Fruit fly (Drosophila melanogaster) whole organism, prepupa: ENCODE measurements around the gene Calx.

Experiments
- Blimp-1 ChIP-seq: fragments of 200-800 bp; sonication (Bioruptor generic); optimal IDR thresholded peaks from 3 replicates; lab custom pipeline; 2017; ENCODE audit warnings: missing biosample characterization, missing genetic modification characterization, mild to moderate bottlenecking, moderate library complexity, missing genetic modification reagents
- CG10669 ChIP-seq: fragments of 200-800 bp; sonication (Bioruptor generic); optimal IDR thresholded peaks from 3 replicates; lab custom pipeline; 2018; ENCODE audit warnings: missing biosample characterization, mild to moderate bottlenecking, missing genetic modification characterization, moderate library complexity
- CG11762 ChIP-seq: fragments of 200-800 bp; sonication (Bioruptor generic); optimal IDR thresholded peaks from 3 replicates; lab custom pipeline; 2016; ENCODE audit warnings: missing biosample characterization, missing genetic modification characterization; ENCODE audit not compliant: insufficient read depth
- CG15336 ChIP-seq: fragments of 200-800 bp; sonication (Bioruptor generic); IDR thresholded peaks from 2 replicates; pipeline ENCODE4 v1.3.6; 2022; ENCODE audit warnings: missing biosample characterization, missing genetic modification characterization
- CG1621 ChIP-seq: fragments of 200-800 bp; sonication (Bioruptor generic); optimal IDR thresholded peaks from 3 replicates; lab custom pipeline; 2018; ENCODE audit warnings: missing biosample characterization, mild to moderate bottlenecking, missing genetic modification characterization
- CG16779 ChIP-seq: fragments of 200-800 bp; sonication (Bioruptor generic); optimal IDR thresholded peaks from 3 replicates; lab custom pipeline; 2017; ENCODE audit warnings: missing biosample characterization, mild to moderate bottlenecking, missing genetic modification characterization
- CG3032 ChIP-seq: fragments of 200-800 bp; optimal IDR thresholded peaks from 2 replicates; lab custom pipeline; 2019; ENCODE audit warnings: missing biosample characterization, mild to moderate bottlenecking, missing genetic modification characterization, moderate library complexity
- CG32006 ChIP-seq: fragments of 200-800 bp; sonication (Bioruptor generic); optimal IDR thresholded peaks from 3 replicates; lab custom pipeline; 2017; ENCODE audit warnings: missing biosample characterization, mild to moderate bottlenecking, missing genetic modification characterization
- CG34406 ChIP-seq: fragments of 200-800 bp; sonication (Bioruptor generic); optimal IDR thresholded peaks from 3 replicates; lab custom pipeline; 2016; ENCODE audit warnings: missing biosample characterization, missing genetic modification characterization
- CG3919 ChIP-seq: fragments of 200-800 bp; sonication (Bioruptor generic); optimal IDR thresholded peaks from 3 replicates; lab custom pipeline; 2016; ENCODE audit warnings: missing biosample characterization, missing genetic modification characterization
- CG6163 ChIP-seq: fragments of 200-800 bp; sonication (Bioruptor generic); IDR thresholded peaks from 3 replicates; pipeline ENCODE4 v1.3.6; 2022; ENCODE audit warnings: missing biosample characterization, missing genetic modification characterization
- CG6276 ChIP-seq: fragments of 200-800 bp; sonication (Bioruptor generic); optimal IDR thresholded peaks from 2 replicates; lab custom pipeline; 2017; ENCODE audit warnings: missing biosample characterization, mild to moderate bottlenecking, missing genetic modification characterization
- CG6808 ChIP-seq: fragments of 200-800 bp; sonication (Bioruptor generic); optimal IDR thresholded peaks from 3 replicates; lab custom pipeline; 2017; ENCODE audit warnings: missing biosample characterization, missing genetic modification characterization, mild to moderate bottlenecking, moderate library complexity, missing genetic modification reagents
- CG6854 ChIP-seq: fragments of 200-800 bp; sonication (Bioruptor generic); optimal IDR thresholded peaks from 2 replicates; lab custom pipeline; 2017; ENCODE audit warnings: missing biosample characterization, mild to moderate bottlenecking, missing genetic modification characterization
- CG7368 ChIP-seq: fragments of 200-800 bp; sonication (Bioruptor generic); optimal IDR thresholded peaks from 3 replicates; lab custom pipeline; 2016; ENCODE audit warnings: missing biosample characterization, missing genetic modification characterization
- CG8119 ChIP-seq: fragments of 200-800 bp; sonication (Bioruptor generic); IDR thresholded peaks from 3 replicates; pipeline ENCODE4 v1.3.6; 2022; ENCODE audit warnings: missing biosample characterization, missing genetic modification characterization
- CG8319 ChIP-seq: fragments of 200-800 bp; sonication (Bioruptor generic); optimal IDR thresholded peaks from 3 replicates; lab custom pipeline; 2016; ENCODE audit warnings: missing biosample characterization, missing genetic modification characterization
- CG8632 ChIP-seq: fragments of 200-800 bp; sonication (Bioruptor generic); optimal IDR thresholded peaks from 3 replicates; lab custom pipeline; 2016; ENCODE audit warnings: missing biosample characterization, missing genetic modification characterization
- CG9139 ChIP-seq: fragments of 200-800 bp; sonication (Bioruptor generic); optimal IDR thresholded peaks from 3 replicates; lab custom pipeline; 2017; ENCODE audit warnings: missing biosample characterization, mild to moderate bottlenecking, missing genetic modification characterization
- Eip75B ChIP-seq: fragments of 200-800 bp; sonication (Bioruptor generic); optimal IDR thresholded peaks from 3 replicates; lab custom pipeline; 2016; ENCODE audit warnings: missing biosample characterization, missing genetic modification characterization
- Eip78C ChIP-seq: fragments of 200-800 bp; sonication (Bioruptor generic); peaks from one replicate; lab custom pipeline; 2016; ENCODE audit warnings: missing biosample characterization, missing genetic modification characterization
- Eip93F ChIP-seq: fragments of 200-800 bp; sonication (Bioruptor generic); optimal IDR thresholded peaks from 2 replicates; lab custom pipeline; 2016; ENCODE audit warnings: missing biosample characterization, mild to moderate bottlenecking, missing genetic modification characterization
- Ets96B ChIP-seq: fragments of 200-800 bp; optimal IDR thresholded peaks from 2 replicates; lab custom pipeline; 2019; ENCODE audit warnings: missing biosample characterization, mild to moderate bottlenecking, missing genetic modification characterization, moderate library complexity
- Gug ChIP-seq: fragments of 200-800 bp; sonication (Bioruptor generic); IDR thresholded peaks from 2 replicates; pipeline ENCODE4 v1.3.6; 2022; ENCODE audit warnings: missing biosample characterization, missing genetic modification characterization
- Hr39 ChIP-seq: fragments of 200-800 bp; sonication (Bioruptor generic); optimal IDR thresholded peaks from 2 replicates; lab custom pipeline; 2016; ENCODE audit warnings: missing biosample characterization, missing genetic modification characterization
- Hr4 ChIP-seq: fragments of 200-800 bp; sonication (Bioruptor generic); optimal IDR thresholded peaks from 3 replicates; lab custom pipeline; 2016; ENCODE audit warnings: missing biosample characterization, missing genetic modification characterization
- Lpt ChIP-seq: fragments of 200-800 bp; sonication (Bioruptor generic); optimal IDR thresholded peaks from 3 replicates; lab custom pipeline; 2016; ENCODE audit warnings: missing biosample characterization, missing genetic modification characterization
- Met ChIP-seq: fragments of 200-800 bp; sonication (Bioruptor generic); optimal IDR thresholded peaks from 3 replicates; lab custom pipeline; 2016; ENCODE audit warnings: missing biosample characterization, missing genetic modification characterization
- OdsH ChIP-seq: fragments of 200-800 bp; sonication (Bioruptor generic); optimal IDR thresholded peaks from 3 replicates; lab custom pipeline; 2016; ENCODE audit warnings: missing biosample characterization, missing genetic modification characterization
- Smox ChIP-seq: fragments of 200-800 bp; sonication (Bioruptor generic); optimal IDR thresholded peaks from 3 replicates; lab custom pipeline; 2016; ENCODE audit warnings: missing biosample characterization, missing genetic modification characterization
- Sox102F ChIP-seq: fragments of 200-800 bp; sonication (Bioruptor generic); optimal IDR thresholded peaks from 2 replicates; lab custom pipeline; 2016; ENCODE audit warnings: missing biosample characterization, mild to moderate bottlenecking, missing genetic modification characterization
- Sox15 ChIP-seq: fragments of 200-800 bp; sonication (Bioruptor generic); optimal IDR thresholded peaks from 3 replicates; lab custom pipeline; 2016; ENCODE audit warnings: missing biosample characterization, missing genetic modification characterization
- acj6 ChIP-seq: fragments of 200-800 bp; sonication (Bioruptor generic); optimal IDR thresholded peaks from 3 replicates; lab custom pipeline; 2016; ENCODE audit warnings: missing biosample characterization, missing genetic modification characterization
- cyc ChIP-seq: fragments of 200-800 bp; sonication (Bioruptor generic); optimal IDR thresholded peaks from 3 replicates; lab custom pipeline; 2016; ENCODE audit warnings: missing biosample characterization, missing genetic modification characterization
- dac ChIP-seq: fragments of 200-800 bp; sonication (Bioruptor generic); optimal IDR thresholded peaks from 2 replicates; lab custom pipeline; 2017; ENCODE audit warnings: missing biosample characterization, mild to moderate bottlenecking, missing genetic modification characterization
- fd59A ChIP-seq: fragments of 200-800 bp; sonication (Bioruptor generic); optimal IDR thresholded peaks from 2 replicates; lab custom pipeline; 2017; ENCODE audit warnings: missing biosample characterization, mild to moderate bottlenecking, missing genetic modification characterization, missing genetic modification reagents
- fd85E ChIP-seq: fragments of 200-800 bp; sonication (Bioruptor generic); optimal IDR thresholded peaks from 3 replicates; lab custom pipeline; 2016; ENCODE audit warnings: missing biosample characterization, missing genetic modification characterization
- net ChIP-seq: fragments of 200-800 bp; sonication (Bioruptor generic); optimal IDR thresholded peaks from 3 replicates; lab custom pipeline; 2016; ENCODE audit warnings: missing biosample characterization, missing genetic modification characterization
- pdm3 ChIP-seq: fragments of 200-800 bp; sonication (Bioruptor generic); optimal IDR thresholded peaks from 3 replicates; lab custom pipeline; 2016; ENCODE audit warnings: missing biosample characterization, missing genetic modification characterization
- salr ChIP-seq, 2 experiments: fragments of 200-800 bp; sonication (Bioruptor generic); optimal IDR thresholded peaks; 3 replicates each; lab custom pipeline; 2016 to 2018; ENCODE audit warnings: missing biosample characterization in 2 of 2, missing genetic modification characterization in 2 of 2, mild to moderate bottlenecking in 1 of 2
- spab ChIP-seq: fragments of 200-800 bp; sonication (Bioruptor generic); optimal IDR thresholded peaks from 2 replicates; lab custom pipeline; 2017; ENCODE audit warnings: missing biosample characterization, mild to moderate bottlenecking, missing genetic modification characterization, missing genetic modification reagents
- svp ChIP-seq: fragments of 200-800 bp; sonication (Bioruptor generic); peaks from one replicate; lab custom pipeline; 2016; ENCODE audit warnings: missing biosample characterization, missing genetic modification characterization
- topi ChIP-seq: fragments of 200-800 bp; sonication (Bioruptor generic); optimal IDR thresholded peaks from 3 replicates; lab custom pipeline; 2016; ENCODE audit warnings: missing biosample characterization, missing genetic modification characterization
- vri ChIP-seq: fragments of 200-800 bp; sonication (Bioruptor generic); optimal IDR thresholded peaks from 3 replicates; lab custom pipeline; 2016; ENCODE audit warnings: missing biosample characterization, mild to moderate bottlenecking, missing genetic modification characterization

Gene Calx

DNA sequence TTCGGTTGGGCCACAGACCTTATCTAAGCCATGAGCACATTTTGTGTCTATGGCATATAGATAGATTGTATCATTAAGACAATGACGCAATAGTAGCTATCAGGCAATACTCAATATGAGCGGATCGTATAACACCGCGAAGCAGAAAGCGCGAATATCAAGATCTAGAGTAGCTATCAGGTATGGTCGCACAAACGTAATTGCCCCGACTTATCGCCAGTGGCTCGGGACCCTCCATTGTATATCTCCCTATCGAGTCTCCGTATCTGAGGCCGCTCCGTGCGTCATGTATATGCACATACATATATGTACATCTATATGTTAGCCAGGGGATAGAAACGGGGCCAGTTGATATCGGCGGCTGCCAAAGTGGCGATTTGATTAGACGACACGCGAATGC, 7.6 kb downstream of the Calx start:
- TF ChIP-seq CG8319 (no peak), svp (GFP tag; lab: Kevin White, UChicago) (peak; percentile 69), vri (peak; percentile 99)

DNA sequence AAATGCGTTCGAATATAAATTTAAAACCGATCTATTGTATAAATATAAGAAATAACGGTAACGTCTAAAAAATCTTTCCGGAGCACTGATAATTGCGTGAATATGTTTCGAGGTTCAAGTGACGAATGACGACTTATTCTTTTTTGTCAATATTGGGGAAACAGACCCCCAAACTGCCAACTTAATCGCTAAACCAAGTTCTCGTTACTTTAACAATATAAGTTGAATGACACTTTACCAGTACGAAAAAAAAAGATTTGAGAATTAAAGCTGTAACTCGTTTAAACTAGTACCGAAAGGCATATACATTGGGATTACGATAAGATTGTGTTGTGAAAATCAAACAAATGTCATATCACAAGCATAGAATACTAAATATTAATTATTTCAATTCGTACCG, 9.9 kb downstream of the Calx start, which contains the start of gene CG43446:
Gene CG43446 (minus strand): TSS at position 101 of the 400 bp plus-strand sequence.
- no peak for TF ChIP-seq Hr4 (GFP tag; lab: Kevin White, UChicago)

DNA sequence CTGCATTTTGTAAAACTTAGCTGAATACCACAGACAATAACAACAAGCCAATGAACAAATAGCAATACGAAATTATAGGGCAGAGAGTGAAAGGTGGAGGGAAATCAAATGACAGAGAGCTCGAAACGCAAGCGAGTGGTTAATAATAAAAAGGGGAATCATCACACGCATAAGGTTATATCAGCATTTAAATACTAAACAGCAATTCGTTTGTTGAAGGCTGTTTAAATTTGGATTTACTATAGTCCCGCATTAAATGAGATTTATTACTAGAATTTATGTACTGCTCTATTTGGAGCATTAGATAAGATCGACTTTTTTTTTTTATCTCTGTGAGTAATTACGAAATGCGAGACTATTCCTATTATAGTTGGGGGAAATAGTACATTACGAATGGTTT, 10.6 kb downstream of the Calx start:
- TF ChIP-seq CG3032 (tag; lab: Kevin White, UChicago), result no peak
- TF ChIP-seq Eip93F (GFP tag; lab: Kevin White, UChicago), result no peak
- TF ChIP-seq svp (GFP tag; lab: Kevin White, UChicago), result no peak
- TF ChIP-seq vri, result no peak
- no peak for TF ChIP-seq Lpt (GFP tag; lab: Kevin White, UChicago)
- no peak for TF ChIP-seq CG1621 (tag; lab: Kevin White, UChicago)
- no peak for TF ChIP-seq CG10669 (GFP tag; lab: Kevin White, UChicago)
- TF ChIP-seq CG15336 (GFP tag; lab: Robert Waterston, UW), result no peak
- no peak for TF ChIP-seq Met (GFP tag; lab: Kevin White, UChicago)
- no peak for TF ChIP-seq fd85E

DNA sequence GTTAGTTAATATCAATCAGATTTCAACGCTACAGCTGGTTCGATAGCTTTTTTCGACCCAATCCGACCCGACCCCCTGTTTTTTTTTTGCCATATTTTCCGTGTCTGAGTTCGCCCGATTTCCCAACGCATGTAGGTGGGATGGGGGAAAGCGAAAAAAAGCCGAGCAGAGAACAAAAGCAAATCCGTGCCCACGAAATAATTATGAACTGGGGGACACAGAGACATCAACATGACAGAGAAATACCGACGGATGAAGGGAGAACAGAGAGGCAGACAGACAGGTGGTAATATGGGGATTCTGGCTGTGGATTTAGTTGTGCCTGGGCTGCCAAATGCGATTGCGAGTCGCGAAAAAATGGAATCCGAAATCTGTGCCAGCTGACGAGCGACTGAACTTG, 11.1 kb downstream of the Calx start:
- no peak for TF ChIP-seq CG34406
- TF ChIP-seq Eip75B, result no peak
- no peak for TF ChIP-seq Gug
- TF ChIP-seq salr (GFP tag; optimal IDR thresholded peaks at IDR 0.05; lab: Kevin White, UChicago), result no peak

DNA sequence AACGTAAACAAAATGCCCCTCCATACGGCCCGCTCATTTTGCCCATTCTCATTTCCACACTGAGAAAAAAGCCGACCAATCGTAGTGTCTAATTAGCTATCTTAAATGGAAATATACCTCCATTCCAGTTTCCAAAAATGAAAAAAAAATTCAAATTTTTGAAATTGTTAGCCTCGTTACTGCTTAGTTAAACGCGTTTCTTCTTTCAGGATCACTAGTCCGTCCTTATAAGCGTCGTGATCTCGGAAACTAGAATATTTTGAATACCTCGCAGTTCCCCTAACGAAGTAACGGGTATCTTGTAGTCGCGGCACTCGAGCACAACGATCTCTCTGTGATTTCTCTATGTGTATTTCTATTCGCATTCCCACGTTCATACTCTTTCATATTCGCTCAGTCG, 11.7 kb downstream of the Calx start:
- no peak for TF ChIP-seq Lpt (GFP tag; lab: Kevin White, UChicago)
- TF ChIP-seq fd85E, result no peak
- peak; percentile 56 for TF ChIP-seq CG15336 (GFP tag; lab: Robert Waterston, UW)
- no peak for TF ChIP-seq topi
- TF ChIP-seq CG32006 (GFP tag; lab: Kevin White, UChicago), result peak; percentile 66
- TF ChIP-seq CG16779 (tag; lab: Kevin White, UChicago), result no peak
- TF ChIP-seq cyc, result peak; percentile 9
- no peak for TF ChIP-seq fd59A
- no peak for TF ChIP-seq spab (GFP tag; lab: Kevin White, UChicago)
- TF ChIP-seq CG10669 (GFP tag; lab: Kevin White, UChicago), result no peak
- TF ChIP-seq Sox102F (GFP tag; lab: Kevin White, UChicago), result no peak
- no peak for TF ChIP-seq CG8632 (GFP tag; lab: Kevin White, UChicago)
- no peak for TF ChIP-seq CG11762
- no peak for TF ChIP-seq CG6163 (GFP tag; lab: Robert Waterston, UW)
- no peak for TF ChIP-seq Blimp-1 (GFP tag; lab: Kevin White, UChicago)
- no peak for TF ChIP-seq CG1621 (tag; lab: Kevin White, UChicago)
- no peak for TF ChIP-seq Ets96B (tag; lab: Kevin White, UChicago)
- TF ChIP-seq CG8319, result no peak
- TF ChIP-seq CG6808, result no peak
- no peak for TF ChIP-seq net (GFP tag; lab: Kevin White, UChicago)
- TF ChIP-seq dac (GFP tag; lab: Kevin White, UChicago), result peak; percentile 19
- TF ChIP-seq vri, result no peak
- peak; percentile 31 for TF ChIP-seq OdsH (GFP tag; lab: Kevin White, UChicago)
- peak; percentile 47 for TF ChIP-seq svp (GFP tag; lab: Kevin White, UChicago)
- peak; percentile 42; the same call in 1 of the 3 replicates for TF ChIP-seq CG8119 (GFP tag; lab: Robert Waterston, UW)
- TF ChIP-seq CG9139 (GFP tag; lab: Kevin White, UChicago), result no peak
- no peak for TF ChIP-seq Sox15 (GFP tag; lab: Kevin White, UChicago)
- no peak for TF ChIP-seq CG6276 (GFP tag; lab: Kevin White, UChicago)
- TF ChIP-seq CG7368 (GFP tag; lab: Kevin White, UChicago), result no peak
- no peak for TF ChIP-seq acj6
- peak; percentile 16 for TF ChIP-seq pdm3 (GFP tag; lab: Kevin White, UChicago)
- no peak for TF ChIP-seq CG6854 (GFP tag; lab: Kevin White, UChicago)
- peak; percentile 14 for TF ChIP-seq Eip75B
- TF ChIP-seq CG3919 (GFP tag; lab: Kevin White, UChicago), result no peak
- TF ChIP-seq Smox (GFP tag; lab: Kevin White, UChicago), result no peak
- TF ChIP-seq Eip78C (GFP tag; lab: Kevin White, UChicago), result peak; percentile 65
- peak; percentile 5 for TF ChIP-seq Hr39 (GFP tag; lab: Kevin White, UChicago)
